Fruit fly (Drosophila melanogaster) whole organism, embryonic: Measurements from ENCODE around the gene Cad89D.
A peak's percentile ranks its signal among the peaks of the same experiment; 100 is the strongest.

Source experiments
- Atf-2 ChIP-seq: fragments of 200-800 bp; sonication (Bioruptor generic); optimal IDR thresholded peaks from 2 replicates; lab custom pipeline; 2016; ENCODE audit warnings: missing biosample characterization, missing genetic modification characterization
- Atf6 ChIP-seq: fragments of 200-800 bp; sonication (Bioruptor generic); IDR thresholded peaks from 2 replicates; pipeline ENCODE4 v1.3.6; 2022; ENCODE audit warnings: missing biosample characterization, missing genetic modification characterization
- Blimp-1 ChIP-seq: fragments of 200-800 bp; sonication (Bioruptor generic); optimal IDR thresholded peaks from 3 replicates; lab custom pipeline; 2018; ENCODE audit warnings: missing biosample characterization, missing genetic modification characterization, mild to moderate bottlenecking, moderate library complexity, missing genetic modification reagents
- CG10979 ChIP-seq: fragments of 200-800 bp; sonication (Bioruptor generic); optimal IDR thresholded peaks from 2 replicates; lab custom pipeline; 2018; ENCODE audit warnings: missing biosample characterization, mild to moderate bottlenecking, missing genetic modification characterization, moderate library complexity
- CG11456 ChIP-seq: fragments of 200-800 bp; sonication (Bioruptor generic); IDR thresholded peaks from 3 replicates; pipeline ENCODE4 v1.3.6; 2022; ENCODE audit warnings: missing biosample characterization, missing genetic modification characterization
- CG11504 ChIP-seq: fragments of 200-800 bp; sonication (Bioruptor generic); optimal IDR thresholded peaks from 3 replicates; lab custom pipeline; 2019; ENCODE audit warnings: missing biosample characterization, mild to moderate bottlenecking, missing genetic modification characterization, moderate library complexity
- CG11723 ChIP-seq: fragments of 200-800 bp; sonication (Bioruptor generic); optimal IDR thresholded peaks from 2 replicates; lab custom pipeline; 2017; ENCODE audit warnings: missing biosample characterization, mild to moderate bottlenecking, missing genetic modification characterization
- CG12391 ChIP-seq: fragments of 200-800 bp; sonication (Bioruptor generic); optimal IDR thresholded peaks from 3 replicates; lab custom pipeline; 2018; ENCODE audit warnings: missing biosample characterization, mild to moderate bottlenecking, missing genetic modification characterization, moderate library complexity
- CG14050 ChIP-seq: fragments of 200-800 bp; sonication (Bioruptor generic); IDR thresholded peaks from 3 replicates; pipeline ENCODE4 v1.3.6; 2022; ENCODE audit warnings: missing biosample characterization, missing genetic modification characterization
- CG17802 ChIP-seq: fragments of 200-800 bp; sonication (Bioruptor generic); optimal IDR thresholded peaks from 2 replicates; lab custom pipeline; 2018; ENCODE audit warnings: missing biosample characterization, mild to moderate bottlenecking, missing genetic modification characterization, moderate library complexity
- CG3163 ChIP-seq: fragments of 200-800 bp; sonication (Bioruptor generic); optimal IDR thresholded peaks from 3 replicates; lab custom pipeline; 2016; ENCODE audit warnings: missing biosample characterization, missing genetic modification characterization
- CG3726 ChIP-seq: fragments of 200-800 bp; sonication (Bioruptor generic); IDR thresholded peaks from 3 replicates; pipeline ENCODE4, ENCODE4 v1.3.6; 2022; ENCODE audit warnings: missing biosample characterization, missing genetic modification characterization
- CG6689 ChIP-seq: fragments of 200-800 bp; sonication (Bioruptor generic); IDR thresholded peaks from 2 replicates; pipeline ENCODE4 v1.3.6; 2022; ENCODE audit warnings: missing biosample characterization, missing genetic modification characterization
- CG6765 ChIP-seq: fragments of 200-800 bp; sonication (Bioruptor generic); optimal IDR thresholded peaks from 3 replicates; lab custom pipeline; 2017; ENCODE audit warnings: missing biosample characterization, mild to moderate bottlenecking, missing genetic modification characterization
- CG8089 ChIP-seq: fragments of 200-800 bp; sonication (Bioruptor generic); optimal IDR thresholded peaks from 3 replicates; lab custom pipeline; 2016; ENCODE audit warnings: missing biosample characterization, missing genetic modification characterization
- Dek ChIP-seq: fragments of 200-800 bp; sonication (Bioruptor generic); optimal IDR thresholded peaks from 3 replicates; lab custom pipeline; 2019; ENCODE audit warnings: missing biosample characterization, mild to moderate bottlenecking, missing genetic modification characterization, moderate library complexity
- Fer3 ChIP-seq: fragments of 200-800 bp; sonication (Bioruptor generic); optimal IDR thresholded peaks from 2 replicates; lab custom pipeline; 2018; ENCODE audit warnings: missing biosample characterization, mild to moderate bottlenecking, missing genetic modification characterization, moderate library complexity
- Hr51 ChIP-seq, 2 experiments: fragments of 200-800 bp; sonication (Bioruptor generic); optimal IDR thresholded peaks; 2 replicates in 1 of 2; 3 replicates in 1 of 2; lab custom pipeline; 2016 to 2018; ENCODE audit warnings: missing biosample characterization in 2 of 2, missing genetic modification characterization in 2 of 2, mild to moderate bottlenecking in 1 of 2, moderate library complexity in 1 of 2
- Hsf ChIP-seq: fragments of 200-800 bp; sonication (Bioruptor generic); optimal IDR thresholded peaks from 3 replicates; lab custom pipeline; 2016; ENCODE audit warnings: missing biosample characterization, missing genetic modification characterization
- Jarid2 ChIP-seq: fragments of 200-800 bp; sonication (Bioruptor generic); optimal IDR thresholded peaks from 3 replicates; lab custom pipeline; 2017; ENCODE audit warnings: mild to moderate bottlenecking, missing biosample characterization, missing genetic modification reagents, missing genetic modification characterization
- Lhr ChIP-seq: fragments of 200-800 bp; sonication (Bioruptor generic); optimal IDR thresholded peaks from 3 replicates; lab custom pipeline; 2017; ENCODE audit warnings: mild to moderate bottlenecking, missing biosample characterization, missing genetic modification reagents, missing genetic modification characterization
- MTF-1 ChIP-seq: fragments of 200-800 bp; sonication (Bioruptor generic); optimal IDR thresholded peaks from 2 replicates; lab custom pipeline; 2018; ENCODE audit warnings: missing biosample characterization, mild to moderate bottlenecking, missing genetic modification characterization, borderline replicate concordance
- Mad ChIP-seq: fragments of 200-800 bp; sonication (Bioruptor generic); optimal IDR thresholded peaks from 2 replicates; lab custom pipeline; 2016; ENCODE audit warnings: missing biosample characterization, missing genetic modification characterization
- Med ChIP-seq: fragments of 200-800 bp; sonication (Bioruptor generic); peaks from one replicate; lab custom pipeline; 2016; ENCODE audit warnings: missing biosample characterization, missing genetic modification characterization, mild to moderate bottlenecking, inconsistent platforms, moderate library complexity
- Six4 ChIP-seq: fragments of 200-800 bp; sonication (Bioruptor generic); optimal IDR thresholded peaks from 2 replicates; lab custom pipeline; 2016; ENCODE audit warnings: missing biosample characterization, missing genetic modification characterization
- Sox100B ChIP-seq: fragments of 200-800 bp; sonication (Bioruptor generic); optimal IDR thresholded peaks from 3 replicates; lab custom pipeline; 2018; ENCODE audit warnings: missing biosample characterization, mild to moderate bottlenecking, missing genetic modification characterization
- Sox102F ChIP-seq: fragments of 200-800 bp; sonication (Bioruptor generic); optimal IDR thresholded peaks from 2 replicates; lab custom pipeline; 2018; ENCODE audit warnings: missing biosample characterization, mild to moderate bottlenecking, missing genetic modification characterization, moderate library complexity
- Trl ChIP-seq, 3 experiments: fragments of >200 bp in 2 of 3; fragments of 200-800 bp in 1 of 3; sonication (Bioruptor generic) in 1 of 3; optimal IDR thresholded peaks; 2 replicates in 1 of 3; 3 replicates in 2 of 3; lab custom pipeline; 2016 to 2017; ENCODE audit warnings: missing biosample characterization in 1 of 3, missing genetic modification characterization in 1 of 3
- Xbp1 ChIP-seq: fragments of 200-800 bp; sonication (Bioruptor generic); optimal IDR thresholded peaks from 3 replicates; lab custom pipeline; 2016; ENCODE audit warnings: missing biosample characterization, mild to moderate bottlenecking, missing genetic modification characterization
- Xrp1 ChIP-seq: fragments of 200-800 bp; sonication (Bioruptor generic); IDR thresholded peaks from 2 replicates; pipeline ENCODE4 v1.3.6; 2022; ENCODE audit warnings: missing biosample characterization, missing genetic modification characterization
- br ChIP-seq: fragments of >200 bp; optimal IDR thresholded peaks from 2 replicates; lab custom pipeline; 2017
- chinmo ChIP-seq: fragments of 200-800 bp; sonication (Bioruptor generic); IDR thresholded peaks from 4 replicates; pipeline ENCODE4 v1.3.6; 2022; ENCODE audit warnings: missing biosample characterization, missing genetic modification characterization; ENCODE audit not compliant: partially characterized antibody
- ci ChIP-seq: fragments of 200-800 bp; sonication (Bioruptor generic); IDR thresholded peaks from 3 replicates; pipeline ENCODE4 v1.3.6; 2022; ENCODE audit warnings: missing biosample characterization, missing genetic modification characterization
- dmrt99B ChIP-seq: fragments of 200-800 bp; sonication (Bioruptor generic); optimal IDR thresholded peaks from 2 replicates; lab custom pipeline; 2018; ENCODE audit warnings: missing biosample characterization, mild to moderate bottlenecking, missing genetic modification characterization, moderate library complexity
- gem ChIP-seq: fragments of 200-800 bp; sonication (Bioruptor generic); optimal IDR thresholded peaks from 2 replicates; lab custom pipeline; 2019; ENCODE audit warnings: missing biosample characterization, mild to moderate bottlenecking, missing genetic modification characterization, moderate library complexity
- gsb-n ChIP-seq: fragments of 200-800 bp; sonication (Bioruptor generic); optimal IDR thresholded peaks from 3 replicates; lab custom pipeline; 2018; ENCODE audit warnings: missing biosample characterization, mild to moderate bottlenecking, missing genetic modification characterization
- hth ChIP-seq: fragments of >200 bp; optimal IDR thresholded peaks from 2 replicates; lab custom pipeline; 2017; ENCODE audit warnings: inconsistent platforms
- ind ChIP-seq: fragments of 200-800 bp; sonication (Bioruptor generic); optimal IDR thresholded peaks from 3 replicates; lab custom pipeline; 2016; ENCODE audit warnings: missing biosample characterization, missing genetic modification characterization
- lmd ChIP-seq: fragments of 200-800 bp; sonication (Bioruptor generic); IDR thresholded peaks from 2 replicates; pipeline ENCODE4 v1.3.6; 2022; ENCODE audit warnings: missing biosample characterization, missing genetic modification characterization
- luna ChIP-seq: fragments of 200-800 bp; sonication (Bioruptor generic); optimal IDR thresholded peaks from 2 replicates; lab custom pipeline; 2016; ENCODE audit warnings: missing biosample characterization, missing genetic modification characterization
- pnt ChIP-seq: fragments of 200-800 bp; sonication (Bioruptor generic); optimal IDR thresholded peaks from 3 replicates; lab custom pipeline; 2016; ENCODE audit warnings: missing biosample characterization, missing genetic modification characterization
- pros ChIP-seq: fragments of 200-800 bp; sonication (Bioruptor generic); optimal IDR thresholded peaks from 3 replicates; lab custom pipeline; 2019; ENCODE audit warnings: missing biosample characterization, mild to moderate bottlenecking, missing genetic modification characterization, moderate library complexity
- psq ChIP-seq: fragments of 200-800 bp; sonication (Bioruptor generic); optimal IDR thresholded peaks from 2 replicates; lab custom pipeline; 2017; ENCODE audit warnings: missing biosample characterization, missing genetic modification characterization
- salm ChIP-seq: fragments of 200-800 bp; sonication (Bioruptor generic); optimal IDR thresholded peaks from 2 replicates; lab custom pipeline; 2018; ENCODE audit warnings: missing biosample characterization, mild to moderate bottlenecking, missing genetic modification characterization
- sens ChIP-seq: fragments of 200-800 bp; sonication (Bioruptor generic); peaks from one replicate; lab custom pipeline; 2016; ENCODE audit warnings: missing biosample characterization, missing genetic modification characterization
- toy ChIP-seq: fragments of 200-800 bp; sonication (Bioruptor generic); IDR thresholded peaks from 2 replicates; pipeline ENCODE4 v1.3.6; 2022; ENCODE audit warnings: missing biosample characterization, missing genetic modification characterization
- tup ChIP-seq: fragments of 200-800 bp; sonication (Bioruptor generic); optimal IDR thresholded peaks from 2 replicates; lab custom pipeline; 2016; ENCODE audit warnings: missing biosample characterization, mild to moderate bottlenecking, missing genetic modification characterization, moderate library complexity
- zfh2 ChIP-seq: fragments of 200-800 bp; sonication (Bioruptor generic); optimal IDR thresholded peaks from 2 replicates; lab custom pipeline; 2016; ENCODE audit warnings: missing biosample characterization, missing genetic modification characterization

Cad89D gene

DNA sequence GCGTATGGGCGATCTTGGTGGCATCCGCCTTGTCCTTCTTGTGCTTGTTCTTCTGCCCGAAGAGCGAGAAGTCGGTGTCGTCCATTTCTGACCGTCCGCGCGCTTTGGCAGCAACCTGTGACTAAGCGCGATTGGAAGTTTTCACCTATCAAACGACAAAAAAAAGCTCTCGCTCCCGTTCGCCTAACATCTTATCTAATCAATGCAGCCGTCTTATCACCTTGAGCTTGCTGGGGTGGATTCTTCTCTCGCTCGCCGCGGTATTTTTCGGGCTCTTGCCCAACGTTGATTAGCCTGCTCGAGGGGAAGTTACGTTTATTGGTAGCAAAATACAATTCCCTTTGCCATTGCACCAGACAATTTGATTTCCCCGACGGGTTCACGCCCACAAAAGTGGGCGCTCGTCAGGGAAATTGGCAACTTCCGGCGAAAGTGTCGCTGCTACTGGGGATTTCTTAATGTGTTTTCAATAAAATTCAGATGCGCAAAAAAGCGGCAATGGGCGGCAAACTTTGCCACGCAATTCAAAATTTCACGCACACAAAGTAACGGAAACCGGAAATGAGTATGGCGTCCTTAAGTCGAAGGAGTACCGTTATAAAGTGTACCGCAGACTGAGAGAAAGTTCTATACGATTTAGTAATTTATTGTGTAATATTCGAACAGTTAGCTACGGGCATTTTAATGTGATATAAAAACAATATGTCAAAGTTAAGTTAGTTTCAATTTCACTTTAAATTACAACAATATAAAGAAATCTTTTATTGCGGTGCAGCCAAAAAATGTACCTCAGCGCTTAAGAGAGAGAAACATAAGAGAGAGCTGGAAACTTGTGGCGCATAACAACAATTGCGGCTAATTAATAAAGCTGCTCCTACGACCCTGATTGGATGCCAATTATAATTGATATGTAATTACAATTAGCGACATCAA is 6.0 kb upstream of the Cad89D start, which contains the start of gene Decay (continued):
- TF ChIP-seq pnt (GFP tag; lab: Kevin White, UChicago) (no peak), CG11504 (tag; lab: Kevin White, UChicago) (peak; percentile 16), Hr51 (GFP tag; optimal IDR thresholded peaks at IDR 0.05; lab: Kevin White, UChicago) (peak in 1 of 2 experiments; percentile 19), CG11456 (GFP tag; lab: Robert Waterston, UW) (no peak), Atf-2 (GFP tag; lab: Kevin White, UChicago) (no peak), br (lab: Kevin White, UChicago) (no peak), Six4 (GFP tag; lab: Kevin White, UChicago) (no peak), CG6765 (GFP tag; lab: Kevin White, UChicago) (no peak), chinmo (GFP tag; lab: Robert Waterston, UW) (peak; percentile 73; the same call in 1 of the 4 replicates), Lhr (GFP tag; lab: Kevin White, UChicago) (no peak), zfh2 (no peak), Xrp1 (GFP tag; lab: Robert Waterston, UW) (peak; percentile 44; the same call in 1 of the 2 replicates), hth (lab: Kevin White, UChicago) (no peak), CG3726 (GFP tag; lab: Robert Waterston, UW) (no peak), gsb-n (tag; lab: Kevin White, UChicago) (no peak), CG3163 (GFP tag; lab: Kevin White, UChicago) (peak; percentile 70), CG17802 (tag; lab: Kevin White, UChicago) (no peak), MTF-1 (GFP tag; lab: Kevin White, UChicago) (no peak), CG11723 (GFP tag; lab: Kevin White, UChicago) (no peak), ci (peak; percentile 50; the same call in 1 of the 3 replicates), luna (no peak), Fer3 (tag; lab: Kevin White, UChicago) (no peak), toy (GFP tag; lab: Robert Waterston, UW) (no peak), Blimp-1 (peak; percentile 20), Xbp1 (GFP tag; lab: Kevin White, UChicago) (peak; percentile 2), CG8089 (GFP tag; lab: Kevin White, UChicago) (no peak), Sox102F (GFP tag; lab: Kevin White, UChicago) (peak; percentile 30), Dek (tag; lab: Kevin White, UChicago) (no peak), Sox100B (GFP tag; lab: Kevin White, UChicago) (peak; percentile 27), Trl (optimal IDR thresholded peaks at IDR 0.05; lab: Kevin White, UChicago) (peak; percentile 13 to 34), Trl (GFP tag; optimal IDR thresholded peaks at IDR 0.05; lab: Kevin White, UChicago) (no peak), CG6689 (GFP tag; lab: Robert Waterston, UW) (0 out of 2 replicates have a peak, but pooled peaks have one; percentile 6), dmrt99B (tag; lab: Kevin White, UChicago) (peak; percentile 14), Jarid2 (peak; percentile 9), CG14050 (GFP tag; lab: Robert Waterston, UW) (no peak), Mad (GFP tag; lab: Kevin White, UChicago) (no peak), sens (peak; percentile 89), psq (GFP tag; lab: Kevin White, UChicago) (no peak), ind (GFP tag; lab: Kevin White, UChicago) (no peak), tup (GFP tag; lab: Kevin White, UChicago) (no peak), gem (tag; lab: Kevin White, UChicago) (peak; percentile 28), Atf6 (peak; percentile 12; the same call in 1 of the 2 replicates), salm (no peak), Hsf (GFP tag; lab: Kevin White, UChicago) (peak; percentile 18), CG12391 (tag; lab: Kevin White, UChicago) (peak; percentile 28), pros (GFP tag; lab: Kevin White, UChicago) (no peak), Med (GFP tag; lab: Kevin White, UChicago) (peak; percentile 75), CG10979 (peak; percentile 10), lmd (no peak)
